Worm (Caenorhabditis elegans) whole organism, early embryonic: Measurements from ENCODE around the gene Y82E9BR.14.

ENCODE experiments used
- B0310.2 ChIP-seq: sonication (generic microtip); optimal IDR thresholded peaks from 2 replicates; lab custom pipeline; 2016; ENCODE audit warnings: mild to moderate bottlenecking, missing genetic modification characterization, missing compliant biosample characterization
- F13C5.2 ChIP-seq: sonication (generic microtip); optimal IDR thresholded peaks from 2 replicates; lab custom pipeline; 2017; ENCODE audit warnings: mild to moderate bottlenecking, missing genetic modification characterization, inconsistent platforms, missing compliant biosample characterization
- aly-1 ChIP-seq: sonication (generic microtip); optimal IDR thresholded peaks from 2 replicates; lab custom pipeline; 2016; ENCODE audit warnings: missing genetic modification characterization, missing compliant biosample characterization
- ama-1 ChIP-seq: fragments of 150-350 bp; optimal IDR thresholded peaks from 2 replicates; lab custom pipeline; 2014
- ceh-13 ChIP-seq: fragments of 200-800 bp; sonication (Bioruptor generic); optimal IDR thresholded peaks from 2 replicates; lab custom pipeline; 2018; ENCODE audit warnings: mild to moderate bottlenecking, missing genetic modification characterization, missing compliant biosample characterization
- ceh-36 ChIP-seq: sonication (generic microtip); optimal IDR thresholded peaks from 2 replicates; lab custom pipeline; 2016; ENCODE audit warnings: missing genetic modification characterization, inconsistent platforms, missing compliant biosample characterization
- ets-7 ChIP-seq: sonication (generic microtip); optimal IDR thresholded peaks from 2 replicates; lab custom pipeline; 2016; ENCODE audit warnings: missing genotype, missing genetic modification characterization, missing compliant biosample characterization
- flt-1 ChIP-seq: fragments of 200-800 bp; sonication (Bioruptor generic); IDR thresholded peaks from 2 replicates; pipeline ENCODE4 v1.3.6; 2022; ENCODE audit warnings: missing genetic modification characterization, missing compliant biosample characterization
- hmbx-1 ChIP-seq: sonication (generic microtip); optimal IDR thresholded peaks from 2 replicates; lab custom pipeline; 2016; ENCODE audit warnings: mild to moderate bottlenecking, missing genetic modification characterization, missing compliant biosample characterization
- hmg-4 ChIP-seq: fragments of 200-800 bp; sonication (Bioruptor generic); optimal IDR thresholded peaks from 2 replicates; lab custom pipeline; 2018; ENCODE audit warnings: mild to moderate bottlenecking, missing genetic modification characterization, missing compliant biosample characterization
- hnd-1 ChIP-seq: sonication (generic microtip); optimal IDR thresholded peaks from 2 replicates; lab custom pipeline; 2016; ENCODE audit warnings: missing genetic modification characterization, missing compliant biosample characterization
- pes-1 ChIP-seq: fragments of 200-800 bp; sonication (Bioruptor generic); IDR thresholded peaks from 2 replicates; pipeline ENCODE4 v1.3.6; 2022; ENCODE audit warnings: missing genetic modification reagents, missing genetic modification characterization, missing compliant biosample characterization
- scrt-1 ChIP-seq: fragments of 200-800 bp; sonication (Bioruptor generic); IDR thresholded peaks from 2 replicates; pipeline ENCODE4 v1.3.6; 2022; ENCODE audit warnings: missing genetic modification characterization, missing compliant biosample characterization
- sea-1 ChIP-seq: fragments of 200-800 bp; sonication (Bioruptor generic); conservative IDR thresholded peaks from 2 replicates; pipeline ENCODE4 v1.3.6; 2022; ENCODE audit warnings: missing genetic modification characterization, missing compliant biosample characterization
- tbx-11 ChIP-seq: fragments of 200-800 bp; sonication (Bioruptor generic); IDR thresholded peaks from 2 replicates; pipeline ENCODE4 v1.3.6; 2022; ENCODE audit warnings: missing genetic modification characterization, missing compliant biosample characterization
- tbx-37 ChIP-seq: fragments of 200-800 bp; sonication (Bioruptor generic); conservative IDR thresholded peaks from 2 replicates; pipeline ENCODE4 v1.3.6; 2022; ENCODE audit warnings: missing genetic modification reagents, missing genetic modification characterization, missing compliant biosample characterization
- tra-4 ChIP-seq: sonication (generic microtip); optimal IDR thresholded peaks from 2 replicates; lab custom pipeline; 2017; ENCODE audit warnings: missing genetic modification characterization, missing compliant biosample characterization

The Y82E9BR.14 gene

ce11 chrIII:1372563-1372962 is 41.4 kb downstream of the Y82E9BR.14 start:
- no peak for TF ChIP-seq aly-1 (tag; lab: Kevin White, UChicago)
- TF ChIP-seq hmg-4 (GFP tag; lab: Kevin White, UChicago), result no peak
- no peak for TF ChIP-seq ceh-13 (GFP tag; lab: Kevin White, UChicago)
- no peak for TF ChIP-seq scrt-1 (GFP tag; lab: Robert Waterston, UW)
- no peak for TF ChIP-seq hnd-1 (tag; lab: Kevin White, UChicago)
- no peak for TF ChIP-seq tbx-37 (GFP tag; lab: Robert Waterston, UW)
- TF ChIP-seq B0310.2 (tag; lab: Kevin White, UChicago), result no peak
- TF ChIP-seq flt-1, result no peak
- no peak for TF ChIP-seq ets-7 (tag; lab: Kevin White, UChicago)
- no peak for TF ChIP-seq tbx-11 (GFP tag; lab: Robert Waterston, UW)
- TF ChIP-seq tra-4 (tag; lab: Kevin White, UChicago), result no peak
- no peak for TF ChIP-seq ama-1 (lab: Kevin White, UChicago)
- no peak for TF ChIP-seq F13C5.2
- no peak for TF ChIP-seq pes-1 (GFP tag; lab: Robert Waterston, UW)

- TF ChIP-seq hmg-4 (GFP tag; lab: Kevin White, UChicago) (no peak), sea-1 (GFP tag; lab: Robert Waterston, UW) (no peak), tbx-37 (GFP tag; lab: Robert Waterston, UW) (no peak), scrt-1 (GFP tag; lab: Robert Waterston, UW) (no peak), flt-1 (no peak), ama-1 (lab: Kevin White, UChicago) (no peak), aly-1 (tag; lab: Kevin White, UChicago) (no peak), ceh-13 (GFP tag; lab: Kevin White, UChicago) (no peak), hmbx-1 (tag; lab: Kevin White, UChicago) (no peak), ceh-36 (tag; lab: Kevin White, UChicago) (no peak), F13C5.2 (no peak), tra-4 (tag; lab: Kevin White, UChicago) (no peak), hnd-1 (tag; lab: Kevin White, UChicago) (no peak), tbx-11 (GFP tag; lab: Robert Waterston, UW) (no peak), ets-7 (tag; lab: Kevin White, UChicago) (no peak)
These were observed 54.2 kb downstream of the Y82E9BR.14 start, which contains the start of gene Y82E9BR.9 for ce11 chrIII:1359669-1360068. TSS of gene Y82E9BR.9 (minus strand) at chrIII:1359769.
